Fruit fly (Drosophila melanogaster) whole organism, embryonic: ENCODE results near the gene RpS12.

Source experiments
- Atf3 ChIP-seq: fragments of 200-800 bp; sonication (Bioruptor generic); optimal IDR thresholded peaks from 3 replicates; lab custom pipeline; 2016; ENCODE audit warnings: missing biosample characterization, missing genetic modification characterization
- Bdp1 ChIP-seq: fragments of 200-800 bp; sonication (Bioruptor generic); optimal IDR thresholded peaks from 3 replicates; lab custom pipeline; 2016; ENCODE audit warnings: missing biosample characterization, missing genetic modification characterization
- Bgb ChIP-seq: fragments of 200-800 bp; sonication (Bioruptor generic); IDR thresholded peaks from 2 replicates; pipeline ENCODE4 v1.3.6; 2022; ENCODE audit warnings: missing biosample characterization, missing genetic modification characterization; ENCODE audit not compliant: partially characterized antibody
- Blimp-1 ChIP-seq: fragments of 200-800 bp; sonication (Bioruptor generic); optimal IDR thresholded peaks from 3 replicates; lab custom pipeline; 2018; ENCODE audit warnings: missing biosample characterization, missing genetic modification characterization, mild to moderate bottlenecking, moderate library complexity, missing genetic modification reagents
- CG12299 ChIP-seq: fragments of 200-800 bp; sonication (Bioruptor generic); optimal IDR thresholded peaks from 2 replicates; lab custom pipeline; 2018; ENCODE audit warnings: missing biosample characterization, mild to moderate bottlenecking, missing genetic modification characterization
- CG13624 ChIP-seq: fragments of 200-800 bp; sonication (Bioruptor generic); optimal IDR thresholded peaks from 2 replicates; lab custom pipeline; 2016; ENCODE audit warnings: missing biosample characterization, missing genetic modification characterization
- CG14014 ChIP-seq: fragments of 200-800 bp; sonication (Bioruptor generic); IDR thresholded peaks from 2 replicates; pipeline ENCODE4 v1.3.6; 2022; ENCODE audit warnings: missing biosample characterization, missing genetic modification characterization
- CG1603 ChIP-seq: fragments of 200-800 bp; sonication (Bioruptor generic); optimal IDR thresholded peaks from 2 replicates; lab custom pipeline; 2019; ENCODE audit warnings: missing biosample characterization, mild to moderate bottlenecking, missing genetic modification characterization, moderate library complexity
- CG1647 ChIP-seq: fragments of 200-800 bp; sonication (Bioruptor generic); optimal IDR thresholded peaks from 3 replicates; lab custom pipeline; 2016; ENCODE audit warnings: missing biosample characterization, missing genetic modification characterization
- CG2116 ChIP-seq: fragments of 200-800 bp; sonication (Bioruptor generic); optimal IDR thresholded peaks from 3 replicates; lab custom pipeline; 2018; ENCODE audit warnings: missing biosample characterization, mild to moderate bottlenecking, missing genetic modification characterization
- CG2120 ChIP-seq: fragments of 200-800 bp; sonication (Bioruptor generic); optimal IDR thresholded peaks from 3 replicates; lab custom pipeline; 2016; ENCODE audit warnings: missing biosample characterization, missing genetic modification characterization
- CG2712 ChIP-seq: fragments of 200-800 bp; optimal IDR thresholded peaks from 3 replicates; lab custom pipeline; 2019; ENCODE audit warnings: missing biosample characterization, mild to moderate bottlenecking, missing genetic modification characterization, moderate library complexity
- CG34224 ChIP-seq: fragments of 200-800 bp; sonication (Bioruptor generic); IDR thresholded peaks from 3 replicates; pipeline ENCODE4 v1.3.6; 2022; ENCODE audit warnings: missing biosample characterization, missing genetic modification characterization; ENCODE audit not compliant: partially characterized antibody
- CG4404 ChIP-seq: fragments of 200-800 bp; sonication (Bioruptor generic); IDR thresholded peaks from 2 replicates; pipeline ENCODE4 v1.3.6; 2022; ENCODE audit warnings: missing biosample characterization, missing genetic modification characterization
- CG6272 ChIP-seq: fragments of 200-800 bp; sonication (Bioruptor generic); IDR thresholded peaks from 2 replicates; pipeline ENCODE4 v1.3.6; 2022; ENCODE audit warnings: missing biosample characterization, missing genetic modification characterization
- CG6765 ChIP-seq: fragments of 200-800 bp; sonication (Bioruptor generic); optimal IDR thresholded peaks from 3 replicates; lab custom pipeline; 2017; ENCODE audit warnings: missing biosample characterization, mild to moderate bottlenecking, missing genetic modification characterization
- CG8924 ChIP-seq: fragments of 200-800 bp; optimal IDR thresholded peaks from 3 replicates; lab custom pipeline; 2019; ENCODE audit warnings: missing biosample characterization, mild to moderate bottlenecking, missing genetic modification characterization, moderate library complexity
- CG9876 ChIP-seq: fragments of 200-800 bp; sonication (Bioruptor generic); optimal IDR thresholded peaks from 2 replicates; lab custom pipeline; 2016; ENCODE audit warnings: missing biosample characterization, missing genetic modification characterization
- Dad ChIP-seq: fragments of 200-800 bp; sonication (Bioruptor generic); optimal IDR thresholded peaks from 3 replicates; lab custom pipeline; 2016; ENCODE audit warnings: missing biosample characterization, missing genetic modification characterization
- Dref ChIP-seq: fragments of 200-800 bp; sonication (Bioruptor generic); IDR thresholded peaks from 2 replicates; pipeline ENCODE4 v1.3.6; 2022; ENCODE audit warnings: missing biosample characterization, missing genetic modification characterization
- ERR ChIP-seq: fragments of 200-800 bp; sonication (Bioruptor generic); optimal IDR thresholded peaks from 2 replicates; lab custom pipeline; 2016; ENCODE audit warnings: missing biosample characterization, missing genetic modification characterization
- Gug ChIP-seq: fragments of 200-800 bp; sonication (Bioruptor generic); IDR thresholded peaks from 4 replicates; pipeline ENCODE4 v1.3.6; 2022; ENCODE audit warnings: missing biosample characterization, missing genetic modification characterization
- Hmx ChIP-seq: fragments of 200-800 bp; sonication (Bioruptor generic); optimal IDR thresholded peaks from 2 replicates; lab custom pipeline; 2016; ENCODE audit warnings: missing biosample characterization, missing genetic modification characterization
- Hr51 ChIP-seq, 2 experiments: fragments of 200-800 bp; sonication (Bioruptor generic); optimal IDR thresholded peaks; 2 replicates in 1 of 2; 3 replicates in 1 of 2; lab custom pipeline; 2016 to 2018; ENCODE audit warnings: missing biosample characterization in 2 of 2, missing genetic modification characterization in 2 of 2, mild to moderate bottlenecking in 1 of 2, moderate library complexity in 1 of 2
- Hr78 ChIP-seq, 2 experiments: fragments of 200-800 bp in 1 of 2; fragments of >200 bp in 1 of 2; sonication (Bioruptor generic) in 1 of 2; optimal IDR thresholded peaks; 2 replicates each; lab custom pipeline; 2017 to 2019; ENCODE audit warnings: missing biosample characterization in 2 of 2, missing genetic modification characterization in 2 of 2, mild to moderate bottlenecking in 1 of 2, moderate library complexity in 1 of 2
- Myb ChIP-seq: fragments of 200-800 bp; sonication (Bioruptor generic); optimal IDR thresholded peaks from 2 replicates; lab custom pipeline; 2016; ENCODE audit warnings: missing biosample characterization, missing genetic modification characterization
- Nf-YB ChIP-seq: fragments of 200-800 bp; sonication (Bioruptor generic); optimal IDR thresholded peaks from 3 replicates; lab custom pipeline; 2019; ENCODE audit warnings: missing biosample characterization, mild to moderate bottlenecking, missing genetic modification characterization, moderate library complexity
- Rfx ChIP-seq: fragments of 200-800 bp; sonication (Bioruptor generic); IDR thresholded peaks from 2 replicates; pipeline ENCODE4 v1.3.6; 2022; ENCODE audit warnings: missing biosample characterization, missing genetic modification characterization
- TFAM ChIP-seq: fragments of 200-800 bp; sonication (Bioruptor generic); optimal IDR thresholded peaks from 2 replicates; lab custom pipeline; 2017; ENCODE audit warnings: missing biosample characterization, missing genetic modification characterization, inconsistent platforms
- bab2 ChIP-seq: fragments of 200-800 bp; sonication (Bioruptor generic); optimal IDR thresholded peaks from 2 replicates; lab custom pipeline; 2016; ENCODE audit warnings: missing biosample characterization, missing genetic modification characterization
- chn ChIP-seq: fragments of 200-800 bp; sonication (Bioruptor generic); optimal IDR thresholded peaks from 2 replicates; lab custom pipeline; 2016; ENCODE audit warnings: missing biosample characterization, missing genetic modification characterization
- crc ChIP-seq: fragments of 200-800 bp; sonication (Bioruptor generic); optimal IDR thresholded peaks from 2 replicates; lab custom pipeline; 2016; ENCODE audit warnings: missing biosample characterization, missing genetic modification characterization
- emc ChIP-seq: fragments of 200-800 bp; sonication (Bioruptor generic); optimal IDR thresholded peaks from 2 replicates; lab custom pipeline; 2016; ENCODE audit warnings: missing biosample characterization, missing genetic modification characterization
- exex ChIP-seq: fragments of 200-800 bp; sonication (Bioruptor generic); optimal IDR thresholded peaks from 4 replicates; lab custom pipeline; 2018; ENCODE audit warnings: missing biosample characterization, mild to moderate bottlenecking, missing genetic modification characterization, moderate library complexity
- eyg ChIP-seq: fragments of 200-800 bp; sonication (Bioruptor generic); optimal IDR thresholded peaks from 3 replicates; lab custom pipeline; 2016; ENCODE audit warnings: missing biosample characterization, missing genetic modification characterization
- grau ChIP-seq: fragments of 200-800 bp; optimal IDR thresholded peaks from 3 replicates; lab custom pipeline; 2019; ENCODE audit warnings: missing biosample characterization, mild to moderate bottlenecking, missing genetic modification characterization, moderate library complexity
- gro ChIP-seq: fragments of 200-800 bp; sonication (Bioruptor generic); optimal IDR thresholded peaks from 2 replicates; lab custom pipeline; 2016; ENCODE audit warnings: missing biosample characterization, missing genetic modification characterization
- ham ChIP-seq: fragments of 200-800 bp; sonication (Bioruptor generic); IDR thresholded peaks from 2 replicates; pipeline ENCODE4 v1.3.6; 2022; ENCODE audit warnings: missing biosample characterization, missing genetic modification characterization
- kah ChIP-seq: fragments of 200-800 bp; sonication (Bioruptor generic); optimal IDR thresholded peaks from 2 replicates; lab custom pipeline; 2018; ENCODE audit warnings: missing biosample characterization, mild to moderate bottlenecking, missing genetic modification characterization
- lab ChIP-seq: fragments of 200-800 bp; sonication (Bioruptor generic); optimal IDR thresholded peaks from 3 replicates; lab custom pipeline; 2017; ENCODE audit warnings: missing biosample characterization, missing genetic modification characterization, mild to moderate bottlenecking, moderate library complexity, missing genetic modification reagents
- mld ChIP-seq: fragments of 200-800 bp; sonication (Bioruptor generic); IDR thresholded peaks from 3 replicates; pipeline ENCODE4 v1.3.6; 2022; ENCODE audit warnings: missing biosample characterization, missing genetic modification characterization; ENCODE audit not compliant: partially characterized antibody
- nerfin-2 ChIP-seq: fragments of 200-800 bp; sonication (Bioruptor generic); IDR thresholded peaks from 2 replicates; pipeline ENCODE4 v1.3.6; 2022; ENCODE audit warnings: missing biosample characterization, missing genetic modification characterization; ENCODE audit not compliant: partially characterized antibody
- pb ChIP-seq: fragments of 200-800 bp; sonication (Bioruptor generic); optimal IDR thresholded peaks from 3 replicates; lab custom pipeline; 2016; ENCODE audit warnings: missing biosample characterization, missing genetic modification characterization
- pum ChIP-seq: fragments of 200-800 bp; sonication (Bioruptor generic); optimal IDR thresholded peaks from 2 replicates; lab custom pipeline; 2016; ENCODE audit warnings: missing biosample characterization, missing genetic modification characterization
- schlank ChIP-seq: fragments of 200-800 bp; sonication (Bioruptor generic); optimal IDR thresholded peaks from 2 replicates; lab custom pipeline; 2018; ENCODE audit warnings: missing biosample characterization, mild to moderate bottlenecking, missing genetic modification characterization
- sd ChIP-seq: fragments of 200-800 bp; sonication (Bioruptor generic); optimal IDR thresholded peaks from 3 replicates; lab custom pipeline; 2018; ENCODE audit warnings: missing biosample characterization, mild to moderate bottlenecking, missing genetic modification characterization, moderate library complexity
- stwl ChIP-seq: fragments of 200-800 bp; sonication (Bioruptor generic); optimal IDR thresholded peaks from 3 replicates; lab custom pipeline; 2018; ENCODE audit warnings: missing biosample characterization, mild to moderate bottlenecking, missing genetic modification characterization, moderate library complexity
- trem ChIP-seq: fragments of 200-800 bp; optimal IDR thresholded peaks from 3 replicates; lab custom pipeline; 2019; ENCODE audit warnings: missing biosample characterization, mild to moderate bottlenecking, missing genetic modification characterization, moderate library complexity
- vnd ChIP-seq: fragments of 200-800 bp; sonication (Bioruptor generic); IDR thresholded peaks from 3 replicates; pipeline ENCODE4 v1.3.6; 2022; ENCODE audit warnings: missing biosample characterization, missing genetic modification characterization; ENCODE audit not compliant: partially characterized antibody
- zen ChIP-seq: fragments of 200-800 bp; sonication (Bioruptor generic); optimal IDR thresholded peaks from 3 replicates; lab custom pipeline; 2018; ENCODE audit warnings: missing biosample characterization, mild to moderate bottlenecking, missing genetic modification characterization, moderate library complexity

The RpS12 gene

DNA sequence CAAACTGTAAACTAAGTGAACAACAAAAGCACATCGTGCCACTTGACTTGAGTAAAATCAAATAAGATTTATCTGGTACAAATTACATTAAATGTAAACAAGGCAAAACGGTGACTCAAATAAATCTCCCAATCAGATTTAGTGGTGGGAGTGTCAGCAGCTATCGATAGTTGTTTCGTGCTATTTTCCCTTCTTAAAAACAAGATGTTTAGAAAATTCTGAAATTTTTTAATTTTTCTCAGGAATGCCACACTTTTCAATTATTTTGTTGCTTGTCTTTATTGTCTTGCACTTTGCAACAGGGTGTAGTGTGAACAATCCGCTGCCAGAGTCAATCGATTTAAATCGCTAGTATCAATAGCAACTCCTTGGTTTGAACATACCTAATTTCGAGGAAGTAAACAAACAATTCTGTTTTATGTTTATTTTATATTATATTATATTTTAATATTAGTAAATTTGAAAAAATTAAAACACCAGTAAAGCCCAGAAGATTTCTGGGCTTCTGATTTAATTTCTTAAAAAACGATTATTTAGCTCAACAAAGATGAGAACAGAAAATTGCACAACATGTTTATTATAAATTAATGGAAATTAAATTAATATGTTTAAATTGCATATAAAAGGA, 7.8 kb upstream of the RpS12 start, which contains the start of gene MICAL-like (continued):
- TF ChIP-seq Gug (GFP tag; lab: Robert Waterston, UW) (no peak), nerfin-2 (peak; percentile 63), mld (GFP tag; lab: Robert Waterston, UW) (peak; percentile 68; the same call in 1 of the 3 replicates), grau (tag; lab: Kevin White, UChicago) (no peak), CG14014 (GFP tag; lab: Robert Waterston, UW) (peak; percentile 40; the same call in 1 of the 2 replicates), CG1647 (GFP tag; lab: Kevin White, UChicago) (no peak), eyg (GFP tag; lab: Kevin White, UChicago) (peak; percentile 0), ERR (GFP tag; lab: Kevin White, UChicago) (no peak), CG9876 (no peak), CG13624 (GFP tag; lab: Kevin White, UChicago) (peak; percentile 21), sd (no peak), Dad (GFP tag; lab: Kevin White, UChicago) (peak; percentile 26), Blimp-1 (GFP tag; lab: Kevin White, UChicago) (no peak), CG12299 (tag; lab: Kevin White, UChicago) (no peak), trem (tag; lab: Kevin White, UChicago) (peak; percentile 11), CG34224 (GFP tag; lab: Robert Waterston, UW) (peak; percentile 79), Hmx (GFP tag; lab: Kevin White, UChicago) (no peak), lab (GFP tag; lab: Kevin White, UChicago) (no peak), emc (GFP tag; lab: Kevin White, UChicago) (no peak), CG2712 (tag; lab: Kevin White, UChicago) (no peak), ham (GFP tag; lab: Robert Waterston, UW) (no peak), Hr51 (GFP tag; optimal IDR thresholded peaks at IDR 0.05; lab: Kevin White, UChicago) (no peak), gro (GFP tag; lab: Kevin White, UChicago) (peak; percentile 37), CG6272 (peak; percentile 12; the same call in 1 of the 2 replicates), Atf3 (GFP tag; lab: Kevin White, UChicago) (peak; percentile 18), Bgb (GFP tag; lab: Robert Waterston, UW) (peak; percentile 82), crc (GFP tag; lab: Kevin White, UChicago) (no peak), exex (tag; lab: Kevin White, UChicago) (no peak), Myb (GFP tag; lab: Kevin White, UChicago) (peak; percentile 14), kah (GFP tag; lab: Kevin White, UChicago) (no peak), Hr78 (GFP tag; optimal IDR thresholded peaks at IDR 0.05; lab: Kevin White, UChicago) (no peak), TFAM (GFP tag; lab: Kevin White, UChicago) (no peak), Bdp1 (GFP tag; lab: Kevin White, UChicago) (no peak), Nf-YB (no peak), Dref (peak; percentile 66), schlank (tag; lab: Kevin White, UChicago) (no peak), zen (tag; lab: Kevin White, UChicago) (peak; percentile 61), pum (GFP tag; lab: Kevin White, UChicago) (no peak), CG2120 (GFP tag; lab: Kevin White, UChicago) (peak; percentile 33), CG6765 (GFP tag; lab: Kevin White, UChicago) (no peak), chn (GFP tag; lab: Kevin White, UChicago) (peak; percentile 5), Rfx (GFP tag; lab: Robert Waterston, UW) (peak; percentile 55), stwl (tag; lab: Kevin White, UChicago) (peak; percentile 71), CG1603 (peak; percentile 43), pb (GFP tag; lab: Kevin White, UChicago) (no peak), bab2 (peak; percentile 5), CG8924 (tag; lab: Kevin White, UChicago) (no peak), vnd (GFP tag; lab: Robert Waterston, UW) (peak; percentile 89), CG4404 (peak; percentile 30), CG2116 (peak; percentile 21)
